Worm (Caenorhabditis elegans): ENCODE results near the gene C56C10.4.

DNA sequence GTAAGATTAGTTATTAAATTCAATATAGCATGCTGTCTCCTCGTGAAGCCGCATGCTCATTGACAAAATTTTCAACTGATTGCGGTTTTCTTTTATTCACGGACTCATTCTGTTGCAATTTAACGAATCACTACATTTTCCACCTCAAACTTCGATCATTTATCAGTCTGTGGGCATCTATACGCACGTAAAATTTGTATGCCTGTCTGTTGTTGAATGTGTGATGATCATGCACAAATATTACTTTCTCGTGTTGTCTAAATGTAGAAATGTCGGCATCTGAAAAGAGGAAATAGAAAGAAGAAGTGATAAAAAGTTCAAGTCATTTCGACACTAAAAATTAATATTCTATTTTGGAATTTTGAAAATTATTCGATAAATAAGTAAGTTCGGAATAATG is 29.7 kb downstream of the C56C10.4 start:
- 0 out of 2 replicates have a peak, but pooled peaks have one; percentile 10 for TF ChIP-seq php-3 (GFP tag; IDR thresholded peaks at IDR 0.05)
- TF ChIP-seq pha-4 (GFP tag; IDR thresholded peaks at IDR 0.05), result no peak
- no peak for TF ChIP-seq pha-4 (tag; optimal IDR thresholded peaks at IDR 0.05)
- no peak for TF ChIP-seq ceh-82 (tag; optimal IDR thresholded peaks at IDR 0.05)
- TF ChIP-seq nhr-237 (tag; optimal IDR thresholded peaks at IDR 0.05), result no peak
- TF ChIP-seq lin-38 (GFP tag; IDR thresholded peaks at IDR 0.05), result no peak
- no peak for TF ChIP-seq snpc-4 (tag; optimal IDR thresholded peaks at IDR 0.05)
- no peak for TF ChIP-seq F37D6.2 (tag; optimal IDR thresholded peaks at IDR 0.05)
- no peak for TF ChIP-seq lin-39 (tag; optimal IDR thresholded peaks at IDR 0.05)
- TF ChIP-seq nhr-28 (tag; optimal IDR thresholded peaks at IDR 0.05), result peak; percentile 74
- no peak for TF ChIP-seq unc-62 (GFP tag; optimal IDR thresholded peaks at IDR 0.05 in 1 of 2)
- TF ChIP-seq unc-62 (tag; optimal IDR thresholded peaks at IDR 0.05), result no peak
- peak; percentile 92 for TF ChIP-seq pqm-1 (tag; optimal IDR thresholded peaks at IDR 0.05)
- no peak for TF ChIP-seq skn-1 (tag; optimal IDR thresholded peaks at IDR 0.05)
- TF ChIP-seq T26A8.4 (GFP tag; IDR thresholded peaks at IDR 0.05), result no peak
- no peak for TF ChIP-seq ztf-11 (tag; optimal IDR thresholded peaks at IDR 0.05)
